Worm (Caenorhabditis elegans) whole organism, mixed stage, embryonic: ENCODE data around the gene pct-1.

Source experiments
- M03D4.4 ChIP-seq: sonication (generic microtip); optimal IDR thresholded peaks from 2 replicates; lab custom pipeline; 2017; ENCODE audit warnings: mild to moderate bottlenecking, missing genetic modification characterization, missing compliant biosample characterization
- bed-3 ChIP-seq: fragments of 200-800 bp; sonication (Bioruptor generic); optimal IDR thresholded peaks from 3 replicates; lab custom pipeline; 2018; ENCODE audit warnings: mild to moderate bottlenecking, missing genetic modification characterization, moderate library complexity, missing compliant biosample characterization
- blmp-1 ChIP-seq: fragments of 150-350 bp; optimal IDR thresholded peaks from 2 replicates; lab custom pipeline; 2014; ENCODE audit warnings: missing biosample characterization, missing genetic modification characterization
- ceh-39 ChIP-seq: fragments of 150-350 bp; optimal IDR thresholded peaks from 2 replicates; lab custom pipeline; 2014; ENCODE audit warnings: missing biosample characterization, missing genetic modification characterization
- ceh-43 ChIP-seq: fragments of 200-800 bp; sonication (Bioruptor generic); optimal IDR thresholded peaks from 2 replicates; lab custom pipeline; 2018; ENCODE audit warnings: mild to moderate bottlenecking, missing genetic modification characterization, moderate library complexity, missing compliant biosample characterization
- ceh-83 ChIP-seq: fragments of 200-800 bp; sonication (Bioruptor generic); optimal IDR thresholded peaks from 2 replicates; lab custom pipeline; 2018; ENCODE audit warnings: mild to moderate bottlenecking, missing genetic modification characterization, missing compliant biosample characterization
- ces-1 ChIP-seq: fragments of 150-350 bp; optimal IDR thresholded peaks from 2 replicates; lab custom pipeline; 2014; ENCODE audit warnings: missing biosample characterization, missing genetic modification reagents, missing genetic modification characterization
- cnd-1 ChIP-seq: fragments of 200-800 bp; sonication (Bioruptor generic); optimal IDR thresholded peaks from 2 replicates; lab custom pipeline; 2018; ENCODE audit warnings: mild to moderate bottlenecking, missing genetic modification characterization, missing compliant biosample characterization
- drap-1 ChIP-seq: fragments of 200-800 bp; sonication (Bioruptor generic); optimal IDR thresholded peaks from 3 replicates; lab custom pipeline; 2018; ENCODE audit warnings: mild to moderate bottlenecking, missing genetic modification characterization, missing compliant biosample characterization
- elt-1 ChIP-seq: sonication (generic microtip); optimal IDR thresholded peaks from 2 replicates; lab custom pipeline; 2017; ENCODE audit warnings: missing genetic modification characterization, mild to moderate bottlenecking, missing compliant biosample characterization, antibody characterized with exemption, moderate library complexity, borderline replicate concordance; ENCODE audit not compliant: insufficient read depth
- elt-3 ChIP-seq: fragments of 150-350 bp; optimal IDR thresholded peaks from 2 replicates; lab custom pipeline; 2014; ENCODE audit warnings: missing biosample characterization, missing genetic modification characterization
- ham-2 ChIP-seq: fragments of 200-800 bp; sonication (Bioruptor generic); optimal IDR thresholded peaks from 2 replicates; lab custom pipeline; 2018; ENCODE audit warnings: mild to moderate bottlenecking, missing genetic modification characterization, missing compliant biosample characterization
- hlh-1 ChIP-seq: fragments of 150-350 bp; optimal IDR thresholded peaks from 2 replicates; lab custom pipeline; 2014; ENCODE audit warnings: missing biosample characterization, missing genetic modification reagents, missing genetic modification characterization
- lin-13 ChIP-seq: fragments of 150-350 bp; optimal IDR thresholded peaks from 2 replicates; lab custom pipeline; 2014; ENCODE audit warnings: missing biosample characterization, missing genetic modification characterization
- lin-32 ChIP-seq: fragments of 200-800 bp; sonication (Bioruptor generic); optimal IDR thresholded peaks from 2 replicates; lab custom pipeline; 2018; ENCODE audit warnings: mild to moderate bottlenecking, missing genetic modification characterization, missing compliant biosample characterization
- lsy-2 ChIP-seq: fragments of 150-350 bp; optimal IDR thresholded peaks from 2 replicates; lab custom pipeline; 2014; ENCODE audit warnings: missing biosample characterization, missing genetic modification characterization
- mab-5 ChIP-seq: fragments of 150-350 bp; optimal IDR thresholded peaks from 2 replicates; lab custom pipeline; 2014; ENCODE audit warnings: missing biosample characterization, missing genetic modification characterization
- mep-1 ChIP-seq: fragments of 150-350 bp; optimal IDR thresholded peaks from 2 replicates; lab custom pipeline; 2017; ENCODE audit warnings: missing biosample characterization, missing genetic modification reagents, missing genetic modification characterization, inconsistent platforms
- mls-2 ChIP-seq: sonication (generic microtip); optimal IDR thresholded peaks from 2 replicates; lab custom pipeline; 2016; ENCODE audit warnings: mild to moderate bottlenecking, missing genetic modification characterization, moderate library complexity, missing compliant biosample characterization
- nhr-12 ChIP-seq: fragments of 150-350 bp; optimal IDR thresholded peaks from 2 replicates; lab custom pipeline; 2014; ENCODE audit warnings: missing biosample characterization, missing genetic modification characterization
- nhr-2 ChIP-seq: fragments of 150-350 bp; optimal IDR thresholded peaks from 2 replicates; lab custom pipeline; 2014; ENCODE audit warnings: missing biosample characterization, missing genetic modification characterization
- nhr-237 ChIP-seq: fragments of 150-350 bp; optimal IDR thresholded peaks from 2 replicates; lab custom pipeline; 2014; ENCODE audit warnings: missing biosample characterization, missing genetic modification characterization
- nhr-28 ChIP-seq: fragments of 150-350 bp; optimal IDR thresholded peaks from 2 replicates; lab custom pipeline; 2014; ENCODE audit warnings: missing biosample characterization, missing genetic modification characterization
- nhr-76 ChIP-seq: sonication (generic microtip); optimal IDR thresholded peaks from 2 replicates; lab custom pipeline; 2017; ENCODE audit warnings: missing biosample characterization, missing genetic modification characterization
- pha-4 ChIP-seq: fragments of 150-350 bp; optimal IDR thresholded peaks from 2 replicates; lab custom pipeline; 2018; ENCODE audit warnings: missing biosample characterization, missing genetic modification reagents, missing genetic modification characterization
- sem-2 ChIP-seq: fragments of 200-800 bp; sonication (Bioruptor generic); optimal IDR thresholded peaks from 2 replicates; lab custom pipeline; 2018; ENCODE audit warnings: mild to moderate bottlenecking, missing genetic modification characterization, missing compliant biosample characterization
- snpc-4 ChIP-seq: fragments of 150-350 bp; optimal IDR thresholded peaks from 2 replicates; lab custom pipeline; 2014; ENCODE audit warnings: missing biosample characterization, missing genetic modification characterization
- sptf-1 ChIP-seq: sonication (generic microtip); optimal IDR thresholded peaks from 2 replicates; lab custom pipeline; 2017; ENCODE audit warnings: mild to moderate bottlenecking, missing genetic modification characterization, moderate library complexity, missing compliant biosample characterization
- tbx-8 ChIP-seq: fragments of 200-800 bp; sonication (Bioruptor generic); optimal IDR thresholded peaks from 2 replicates; lab custom pipeline; 2018; ENCODE audit warnings: mild to moderate bottlenecking, missing genetic modification characterization, moderate library complexity, missing compliant biosample characterization
- unc-120 ChIP-seq: sonication (generic microtip); optimal IDR thresholded peaks from 2 replicates; lab custom pipeline; 2017; ENCODE audit warnings: missing genetic modification characterization, missing compliant biosample characterization; ENCODE audit not compliant: poor library complexity, severe bottlenecking
- unc-39 ChIP-seq: fragments of 150-350 bp; optimal IDR thresholded peaks from 2 replicates; lab custom pipeline; 2014; ENCODE audit warnings: missing biosample characterization, missing genetic modification characterization
- unc-62 ChIP-seq: fragments of 150-350 bp; optimal IDR thresholded peaks from 2 replicates; lab custom pipeline; 2014; ENCODE audit warnings: missing biosample characterization, missing genetic modification reagents, missing genetic modification characterization
- zip-8 ChIP-seq: fragments of 150-350 bp; optimal IDR thresholded peaks from 2 replicates; lab custom pipeline; 2014; ENCODE audit warnings: missing biosample characterization, missing genetic modification characterization
- ztf-11 ChIP-seq: fragments of 150-350 bp; optimal IDR thresholded peaks from 2 replicates; lab custom pipeline; 2014; ENCODE audit warnings: missing biosample characterization, missing genetic modification characterization

pct-1 gene

ce11 chrIV:8226474-8226873 is 50.2 kb downstream of the pct-1 start:
- TF ChIP-seq bed-3 (no peak), lin-32 (GFP tag; lab: Kevin White, UChicago) (no peak), nhr-12 (no peak), hlh-1 (tag; lab: Kevin White, UChicago) (no peak), ceh-39 (no peak), ceh-43 (GFP tag; lab: Kevin White, UChicago) (no peak), nhr-76 (tag; lab: Kevin White, UChicago) (no peak), drap-1 (GFP tag; lab: Kevin White, UChicago) (no peak), ceh-83 (GFP tag; lab: Kevin White, UChicago) (no peak), ces-1 (GFP tag; lab: Kevin White, UChicago) (no peak), mep-1 (tag; lab: Kevin White, UChicago) (no peak), zip-8 (tag; lab: Kevin White, UChicago) (no peak), unc-39 (tag; lab: Kevin White, UChicago) (no peak), mab-5 (tag; lab: Kevin White, UChicago) (no peak), lsy-2 (tag; lab: Kevin White, UChicago) (no peak), M03D4.4 (tag; lab: Kevin White, UChicago) (no peak), nhr-2 (tag; lab: Kevin White, UChicago) (no peak), elt-3 (no peak), cnd-1 (tag; lab: Kevin White, UChicago) (no peak)

- TF ChIP-seq zip-8 (tag; lab: Kevin White, UChicago) (no peak), sptf-1 (tag; lab: Kevin White, UChicago) (no peak), nhr-12 (no peak), lin-13 (tag; lab: Kevin White, UChicago) (no peak), pha-4 (tag; lab: Kevin White, UChicago) (peak; percentile 41), mab-5 (tag; lab: Kevin White, UChicago) (no peak), cnd-1 (tag; lab: Kevin White, UChicago) (no peak), M03D4.4 (tag; lab: Kevin White, UChicago) (no peak), unc-62 (GFP tag; lab: Kevin White, UChicago) (peak; percentile 14), ceh-43 (GFP tag; lab: Kevin White, UChicago) (no peak), snpc-4 (no peak), blmp-1 (tag; lab: Kevin White, UChicago) (no peak), elt-1 (no peak), nhr-237 (tag; lab: Kevin White, UChicago) (no peak), ham-2 (GFP tag; lab: Kevin White, UChicago) (peak; percentile 39), ztf-11 (tag; lab: Kevin White, UChicago) (no peak), sem-2 (GFP tag; lab: Kevin White, UChicago) (no peak), unc-120 (peak; percentile 65), mls-2 (no peak), unc-39 (tag; lab: Kevin White, UChicago) (no peak), tbx-8 (no peak), hlh-1 (tag; lab: Kevin White, UChicago) (peak; percentile 63), nhr-28 (no peak), ceh-83 (GFP tag; lab: Kevin White, UChicago) (no peak)
Observed at ce11 chrIV:8229523-8229922, 53.2 kb downstream of the pct-1 start.

DNA sequence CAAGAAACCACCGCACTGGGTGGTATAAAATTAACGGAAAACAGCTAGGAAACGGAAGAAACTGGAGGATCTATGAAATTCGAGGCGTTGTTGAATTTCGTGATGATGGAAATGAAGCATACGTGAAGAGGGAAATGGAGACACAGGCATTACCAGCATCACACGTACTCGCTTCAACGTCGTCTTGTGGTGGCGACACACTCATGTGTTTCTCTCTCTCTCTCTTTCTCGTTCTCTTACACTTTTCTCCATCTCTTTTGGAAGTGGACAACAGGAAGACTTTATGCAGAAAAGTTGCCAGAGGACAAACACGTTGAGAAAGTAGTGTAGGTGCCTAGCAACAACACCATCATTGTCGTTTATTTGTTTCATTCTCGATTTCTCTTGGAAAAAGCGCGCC is 56.1 kb downstream of the pct-1 start:
- peak; percentile 23 for TF ChIP-seq ces-1 (GFP tag; lab: Kevin White, UChicago)
- TF ChIP-seq nhr-2 (tag; lab: Kevin White, UChicago) = no peak
- TF ChIP-seq, all 35 proteins: peak for 1

DNA sequence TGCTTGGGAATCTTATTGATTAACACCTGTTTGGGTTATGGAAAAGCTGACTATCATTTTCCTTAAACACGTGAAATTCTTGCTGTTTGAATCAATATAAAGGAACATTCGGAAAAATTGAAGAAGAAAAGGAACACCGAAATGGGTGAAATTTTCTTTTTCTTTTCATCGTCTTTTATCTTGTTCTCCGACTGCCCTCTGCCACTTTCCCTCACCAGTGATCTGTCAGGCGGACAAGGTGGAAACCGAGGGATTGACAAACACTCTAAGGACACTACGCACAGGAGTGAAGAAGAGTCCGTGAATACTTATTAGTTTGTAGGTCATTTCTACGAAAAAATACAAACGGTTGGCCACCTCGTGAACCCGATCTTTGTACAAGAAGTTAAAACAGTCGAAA is 57.0 kb downstream of the pct-1 start:
- TF ChIP-seq nhr-237 (tag; lab: Kevin White, UChicago) (no peak), ceh-39 (no peak), ces-1 (GFP tag; lab: Kevin White, UChicago) (no peak), blmp-1 (tag; lab: Kevin White, UChicago) (peak; percentile 36), bed-3 (no peak), mab-5 (tag; lab: Kevin White, UChicago) (no peak), hlh-1 (tag; lab: Kevin White, UChicago) (no peak), lsy-2 (tag; lab: Kevin White, UChicago) (no peak)
